Comparison of ENCODE assay signal across 1 fruit fly cellular context in genomic region chrX:16092614-16093280, dm6.
TF ChIP-seq lines count a peak whose summit lies in the region.

No protein-coding gene starts in this region.

TF ChIP-seq in whole organism, embryonic, 481 proteins besides CTCF, POLR2A, EP300 and RAD21 (continued from another document and continues in another):
- TF ChIP-seq ab (GFP tag; optimal IDR thresholded peaks at IDR 0.05; lab: Kevin White, UChicago) (no peak), CG31388 (GFP tag; optimal IDR thresholded peaks at IDR 0.05; lab: Kevin White, UChicago) (no peak), CG7987 (GFP tag; optimal IDR thresholded peaks at IDR 0.05; lab: Kevin White, UChicago) (no peak), CG15011 (GFP tag; optimal IDR thresholded peaks at IDR 0.05; lab: Kevin White, UChicago) (no peak), row (GFP tag; IDR thresholded peaks at IDR 0.05; lab: Robert Waterston, UW) (peak; percentile 35; the same call in 1 of the 3 replicates), zen (tag; optimal IDR thresholded peaks at IDR 0.05; lab: Kevin White, UChicago) (no peak), CG16813 (GFP tag; IDR thresholded peaks at IDR 0.05; lab: Robert Waterston, UW; ENCODE audit: partially characterized antibody) (no peak), CG10565 (GFP tag; optimal IDR thresholded peaks at IDR 0.05; lab: Kevin White, UChicago) (no peak), pzg (GFP tag; optimal IDR thresholded peaks at IDR 0.05; lab: Kevin White, UChicago) (no peak), CG8478 (optimal IDR thresholded peaks at IDR 0.05; lab: Kevin White, UChicago) (no peak), Usf (GFP tag; optimal IDR thresholded peaks at IDR 0.05; lab: Kevin White, UChicago) (no peak), NFAT (GFP tag; IDR thresholded peaks at IDR 0.05; lab: Robert Waterston, UW) (no peak), CG5953 (GFP tag; IDR thresholded peaks at IDR 0.05; lab: Robert Waterston, UW) (no peak), nerfin-2 (GFP tag; IDR thresholded peaks at IDR 0.05; lab: Robert Waterston, UW; ENCODE audit: partially characterized antibody) (no peak), CG2129 (GFP tag; IDR thresholded peaks at IDR 0.05; lab: Robert Waterston, UW; ENCODE audit: partially characterized antibody) (no peak), fru (optimal IDR thresholded peaks at IDR 0.05; lab: Kevin White, UChicago) (no peak), z (GFP tag; IDR thresholded peaks at IDR 0.05; lab: Robert Waterston, UW) (no peak), CG4854 (GFP tag; optimal IDR thresholded peaks at IDR 0.05; lab: Kevin White, UChicago) (no peak), Asciz (GFP tag; optimal IDR thresholded peaks at IDR 0.05; lab: Kevin White, UChicago) (no peak), Ada2b (GFP tag; IDR thresholded peaks at IDR 0.05; lab: Robert Waterston, UW) (no peak), hkb (optimal IDR thresholded peaks at IDR 0.05; lab: Kevin White, UChicago) (no peak), hkb (GFP tag; IDR thresholded peaks at IDR 0.05; lab: Robert Waterston, UW) (no peak), CG1647 (GFP tag; optimal IDR thresholded peaks at IDR 0.05; lab: Kevin White, UChicago) (no peak), ro (GFP tag; IDR thresholded peaks at IDR 0.05; lab: Robert Waterston, UW) (no peak), CG15073 (GFP tag; optimal IDR thresholded peaks at IDR 0.05; lab: Kevin White, UChicago) (no peak), slp2 (GFP tag; optimal IDR thresholded peaks at IDR 0.05; lab: Kevin White, UChicago) (no peak), nau (GFP tag; optimal IDR thresholded peaks at IDR 0.05; lab: Kevin White, UChicago) (no peak), fd102C (GFP tag; optimal IDR thresholded peaks at IDR 0.05; lab: Kevin White, UChicago) (no peak), inv (GFP tag; IDR thresholded peaks at IDR 0.05; lab: Robert Waterston, UW; ENCODE audit: partially characterized antibody) (no peak), Scr (GFP tag; IDR thresholded peaks at IDR 0.05; lab: Robert Waterston, UW; ENCODE audit: partially characterized antibody) (no peak), twi (tag; optimal IDR thresholded peaks at IDR 0.05; lab: Kevin White, UChicago) (no peak), CG18619 (GFP tag; optimal IDR thresholded peaks at IDR 0.05; lab: Kevin White, UChicago) (no peak), CG6854 (GFP tag; optimal IDR thresholded peaks at IDR 0.05; lab: Kevin White, UChicago) (no peak), gfzf (GFP tag; optimal IDR thresholded peaks at IDR 0.05; lab: Kevin White, UChicago) (no peak), chif (GFP tag; optimal IDR thresholded peaks at IDR 0.05; lab: Kevin White, UChicago) (no peak), schlank (tag; optimal IDR thresholded peaks at IDR 0.05; lab: Kevin White, UChicago) (no peak), Six4 (GFP tag; optimal IDR thresholded peaks at IDR 0.05; lab: Kevin White, UChicago) (no peak), NC2α (GFP tag; optimal IDR thresholded peaks at IDR 0.05; lab: Kevin White, UChicago) (no peak), CG9215 (GFP tag; IDR thresholded peaks at IDR 0.05; lab: Robert Waterston, UW) (no peak), Side (GFP tag; optimal IDR thresholded peaks at IDR 0.05; lab: Kevin White, UChicago) (no peak), tin (GFP tag; optimal IDR thresholded peaks at IDR 0.05; lab: Kevin White, UChicago) (no peak), Spps (tag; optimal IDR thresholded peaks at IDR 0.05; lab: Kevin White, UChicago) (no peak), CG1602 (GFP tag; optimal IDR thresholded peaks at IDR 0.05; lab: Kevin White, UChicago) (no peak), CG8944 (GFP tag; optimal IDR thresholded peaks at IDR 0.05; lab: Kevin White, UChicago) (no peak), phol (tag; optimal IDR thresholded peaks at IDR 0.05; lab: Kevin White, UChicago) (no peak), otp (GFP tag; IDR thresholded peaks at IDR 0.05; lab: Robert Waterston, UW) (no peak), kni (GFP tag; optimal IDR thresholded peaks at IDR 0.05; lab: Kevin White, UChicago) (peak; percentile 63), Bdp1 (GFP tag; optimal IDR thresholded peaks at IDR 0.05; lab: Kevin White, UChicago) (no peak), CG15601 (tag; optimal IDR thresholded peaks at IDR 0.05; lab: Kevin White, UChicago) (no peak), dmrt11E (tag; optimal IDR thresholded peaks at IDR 0.05; lab: Kevin White, UChicago) (no peak), Rfx (GFP tag; IDR thresholded peaks at IDR 0.05; lab: Robert Waterston, UW) (0 out of 2 replicates have a peak, but pooled peaks have one; percentile 10), CG10267 (tag; optimal IDR thresholded peaks at IDR 0.05; lab: Kevin White, UChicago) (no peak), Drgx (GFP tag; IDR thresholded peaks at IDR 0.05; lab: Robert Waterston, UW) (peak; percentile 43; the same call in 1 of the 2 replicates), ac (GFP tag; optimal IDR thresholded peaks at IDR 0.05; lab: Kevin White, UChicago) (no peak), sr (GFP tag; IDR thresholded peaks at IDR 0.05; lab: Robert Waterston, UW) (0 out of 3 replicates have a peak, but pooled peaks have one; percentile 27), CG11696 (GFP tag; IDR thresholded peaks at IDR 0.05; lab: Robert Waterston, UW) (no peak), en (GFP tag; optimal IDR thresholded peaks at IDR 0.05; lab: Kevin White, UChicago) (no peak), E2f2 (GFP tag; IDR thresholded peaks at IDR 0.05; lab: Robert Waterston, UW) (no peak; the same call in 1 of the 2 replicates), Poxn (GFP tag; IDR thresholded peaks at IDR 0.05; lab: Robert Waterston, UW) (no peak), zfh1 (GFP tag; IDR thresholded peaks at IDR 0.05; lab: Robert Waterston, UW) (no peak), bowl (GFP tag; IDR thresholded peaks at IDR 0.05; lab: Robert Waterston, UW) (no peak), gce (GFP tag; IDR thresholded peaks at IDR 0.05; lab: Robert Waterston, UW) (no peak), crol (GFP tag; IDR thresholded peaks at IDR 0.05; lab: Robert Waterston, UW) (peak; percentile 90), CG7556 (GFP tag; optimal IDR thresholded peaks at IDR 0.05; lab: Kevin White, UChicago) (no peak), Hr51 (GFP tag; optimal IDR thresholded peaks at IDR 0.05; lab: Kevin White, UChicago) (peak in 1 of 2 experiments; percentile 24), ewg (GFP tag; optimal IDR thresholded peaks at IDR 0.05; lab: Kevin White, UChicago) (peak; percentile 77), ham (GFP tag; IDR thresholded peaks at IDR 0.05; lab: Robert Waterston, UW) (no peak), sima (GFP tag; optimal IDR thresholded peaks at IDR 0.05; lab: Kevin White, UChicago) (no peak), ken (GFP tag; IDR thresholded peaks at IDR 0.05; lab: Robert Waterston, UW) (no peak), ash1 (GFP tag; optimal IDR thresholded peaks at IDR 0.05; lab: Kevin White, UChicago) (no peak), gcm2 (GFP tag; optimal IDR thresholded peaks at IDR 0.05; lab: Kevin White, UChicago) (no peak), croc (GFP tag; conservative IDR thresholded peaks at IDR 0.05; lab: Robert Waterston, UW) (no peak), jing (GFP tag; optimal IDR thresholded peaks at IDR 0.05; lab: Kevin White, UChicago) (no peak), CG17359 (tag; optimal IDR thresholded peaks at IDR 0.05; lab: Kevin White, UChicago) (no peak), Atf6 (GFP tag; IDR thresholded peaks at IDR 0.05; lab: Robert Waterston, UW) (no peak), Aef1 (GFP tag; IDR thresholded peaks at IDR 0.05; lab: Robert Waterston, UW) (no peak), CG6683 (GFP tag; optimal IDR thresholded peaks at IDR 0.05; lab: Kevin White, UChicago) (no peak), tap (tag; optimal IDR thresholded peaks at IDR 0.05; lab: Kevin White, UChicago) (no peak), CG6813 (GFP tag; optimal IDR thresholded peaks at IDR 0.05; lab: Kevin White, UChicago) (no peak), Nf-YB (GFP tag; optimal IDR thresholded peaks at IDR 0.05; lab: Kevin White, UChicago) (no peak), cad (GFP tag; optimal IDR thresholded peaks at IDR 0.05; lab: Kevin White, UChicago) (no peak), CG6791 (GFP tag; IDR thresholded peaks at IDR 0.05; lab: Robert Waterston, UW; ENCODE audit: partially characterized antibody) (no peak), pho (GFP tag; optimal IDR thresholded peaks at IDR 0.05; lab: Kevin White, UChicago) (no peak), Nf-YC (tag; optimal IDR thresholded peaks at IDR 0.05; lab: Kevin White, UChicago) (no peak), nom (GFP tag; optimal IDR thresholded peaks at IDR 0.05; lab: Kevin White, UChicago) (peak; percentile 13), YL-1 (GFP tag; optimal IDR thresholded peaks at IDR 0.05; lab: Kevin White, UChicago) (no peak), CG10543 (GFP tag; optimal IDR thresholded peaks at IDR 0.05; lab: Kevin White, UChicago) (peak; percentile 35), CG4707 (GFP tag; optimal IDR thresholded peaks at IDR 0.05; lab: Kevin White, UChicago) (no peak), lbe (GFP tag; optimal IDR thresholded peaks at IDR 0.05; lab: Kevin White, UChicago) (no peak), unc-4 (GFP tag; IDR thresholded peaks at IDR 0.05; lab: Robert Waterston, UW; ENCODE audit: partially characterized antibody) (no peak), CG10209 (GFP tag; optimal IDR thresholded peaks at IDR 0.05; lab: Kevin White, UChicago) (no peak), cas (GFP tag; IDR thresholded peaks at IDR 0.05; lab: Robert Waterston, UW) (no peak), CG4730 (GFP tag; IDR thresholded peaks at IDR 0.05; lab: Robert Waterston, UW) (no peak), Dref (GFP tag; IDR thresholded peaks at IDR 0.05; lab: Robert Waterston, UW) (no peak), CG13123 (GFP tag; optimal IDR thresholded peaks at IDR 0.05; lab: Kevin White, UChicago) (no peak), CG10654 (GFP tag; optimal IDR thresholded peaks at IDR 0.05; lab: Kevin White, UChicago) (no peak), Lpt (GFP tag; optimal IDR thresholded peaks at IDR 0.05; lab: Kevin White, UChicago) (no peak), HLH4C (GFP tag; IDR thresholded peaks at IDR 0.05; lab: Robert Waterston, UW; ENCODE audit: partially characterized antibody) (no peak), CG13296 (GFP tag; optimal IDR thresholded peaks at IDR 0.05; lab: Kevin White, UChicago) (no peak), Neu2 (GFP tag; optimal IDR thresholded peaks at IDR 0.05; lab: Kevin White, UChicago; ENCODE audit: borderline replicate concordance) (no peak), CG33557 (GFP tag; optimal IDR thresholded peaks at IDR 0.05; lab: Kevin White, UChicago) (no peak), crc (GFP tag; optimal IDR thresholded peaks at IDR 0.05; lab: Kevin White, UChicago) (no peak), CG7357 (GFP tag; IDR thresholded peaks at IDR 0.05; lab: Robert Waterston, UW) (no peak), cwo (GFP tag; optimal IDR thresholded peaks at IDR 0.05; lab: Kevin White, UChicago) (no peak), CG17612 (GFP tag; IDR thresholded peaks at IDR 0.05; lab: Robert Waterston, UW) (no peak), CG7963 (GFP tag; IDR thresholded peaks at IDR 0.05; lab: Robert Waterston, UW; ENCODE audit: partially characterized antibody) (no peak), CG1024 (GFP tag; IDR thresholded peaks at IDR 0.05; lab: Robert Waterston, UW) (no peak), salm (tag; optimal IDR thresholded peaks at IDR 0.05; lab: Kevin White, UChicago) (no peak), CG1792 (GFP tag; optimal IDR thresholded peaks at IDR 0.05; lab: Kevin White, UChicago) (no peak), Dbx (GFP tag; IDR thresholded peaks at IDR 0.05; lab: Robert Waterston, UW) (0 out of 3 replicates have a peak, but pooled peaks have one; percentile 17), CG18476 (GFP tag; optimal IDR thresholded peaks at IDR 0.05; lab: Kevin White, UChicago) (no peak), seq (GFP tag; IDR thresholded peaks at IDR 0.05; lab: Robert Waterston, UW) (no peak), sens (GFP tag; lab: Kevin White, UChicago) (peak; percentile 62), trem (tag; optimal IDR thresholded peaks at IDR 0.05; lab: Kevin White, UChicago) (peak; percentile 3), mirr (GFP tag; optimal IDR thresholded peaks at IDR 0.05; lab: Kevin White, UChicago) (no peak), CG6765 (GFP tag; optimal IDR thresholded peaks at IDR 0.05; lab: Kevin White, UChicago) (no peak), CG10321 (GFP tag; IDR thresholded peaks at IDR 0.05; lab: Robert Waterston, UW) (no peak), Kr (GFP tag; optimal IDR thresholded peaks at IDR 0.05; lab: Kevin White, UChicago) (no peak), gsb-n (tag; optimal IDR thresholded peaks at IDR 0.05; lab: Kevin White, UChicago) (no peak), CG11398 (GFP tag; optimal IDR thresholded peaks at IDR 0.05; lab: Kevin White, UChicago) (no peak), dimm (GFP tag; IDR thresholded peaks at IDR 0.05; lab: Robert Waterston, UW) (no peak), az2 (GFP tag; optimal IDR thresholded peaks at IDR 0.05; lab: Kevin White, UChicago) (no peak), abd-A (tag; optimal IDR thresholded peaks at IDR 0.05; lab: Kevin White, UChicago) (peak; percentile 70), disco-r (GFP tag; optimal IDR thresholded peaks at IDR 0.05; lab: Kevin White, UChicago) (no peak), CG7786 (GFP tag; optimal IDR thresholded peaks at IDR 0.05; lab: Kevin White, UChicago) (no peak), CG7839 (tag; optimal IDR thresholded peaks at IDR 0.05; lab: Kevin White, UChicago) (no peak), CG14860 (GFP tag; IDR thresholded peaks at IDR 0.05; lab: Robert Waterston, UW; ENCODE audit: partially characterized antibody) (no peak), CG33213 (GFP tag; optimal IDR thresholded peaks at IDR 0.05; lab: Kevin White, UChicago) (no peak), kay (GFP tag; optimal IDR thresholded peaks at IDR 0.05; lab: Kevin White, UChicago) (no peak), pum (GFP tag; optimal IDR thresholded peaks at IDR 0.05; lab: Kevin White, UChicago) (no peak), Chrac-16 (GFP tag; optimal IDR thresholded peaks at IDR 0.05; lab: Kevin White, UChicago) (no peak), MESR4 (GFP tag; optimal IDR thresholded peaks at IDR 0.05; lab: Kevin White, UChicago) (no peak), nerfin-1 (tag; optimal IDR thresholded peaks at IDR 0.05; lab: Kevin White, UChicago) (no peak), Antp (GFP tag; optimal IDR thresholded peaks at IDR 0.05; lab: Kevin White, UChicago) (no peak), CG30403 (GFP tag; optimal IDR thresholded peaks at IDR 0.05; lab: Kevin White, UChicago) (no peak), sens-2 (GFP tag; IDR thresholded peaks at IDR 0.05; lab: Robert Waterston, UW) (no peak), Bteb2 (GFP tag; optimal IDR thresholded peaks at IDR 0.05; lab: Kevin White, UChicago) (no peak), CG14710 (tag; optimal IDR thresholded peaks at IDR 0.05; lab: Kevin White, UChicago) (no peak), CG18599 (GFP tag; optimal IDR thresholded peaks at IDR 0.05; lab: Kevin White, UChicago) (peak; percentile 38)
